Worm (Caenorhabditis elegans): Measurements from ENCODE around the gene sri-47.
"Not testable (repeated sequence)": the region's sequence is repeated elsewhere in the genome, so short reads cannot be mapped to it uniquely, and the experiment has no call there.

sri-47 gene

DNA sequence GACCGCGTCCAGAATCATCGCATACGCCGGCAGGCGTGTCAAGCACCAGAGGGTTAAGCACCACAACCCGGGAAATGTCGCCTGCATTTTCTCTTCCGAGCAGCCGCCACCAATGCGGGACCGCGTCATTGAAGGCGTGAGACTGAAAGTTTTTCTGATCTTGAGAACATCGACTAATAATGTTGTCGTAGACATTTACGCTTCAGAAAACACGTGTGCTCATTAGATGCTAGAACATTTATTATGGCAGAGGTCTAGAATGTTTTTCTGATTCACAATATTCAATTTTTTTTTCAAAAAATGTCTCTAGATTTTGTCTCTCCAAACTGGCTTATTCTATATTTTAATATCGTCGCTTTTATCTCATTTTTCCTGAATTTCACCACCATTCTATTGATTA lies at the start of gene sri-47:
sri-47 (plus strand) TSS at position 301 of the 400 bp plus-strand sequence.
- TF ChIP-seq dao-5 (tag; optimal IDR thresholded peaks at IDR 0.05), result no peak
- no peak for TF ChIP-seq him-1 (tag; optimal IDR thresholded peaks at IDR 0.05)
- no peak for TF ChIP-seq W03F9.2 (tag; optimal IDR thresholded peaks at IDR 0.05)

DNA sequence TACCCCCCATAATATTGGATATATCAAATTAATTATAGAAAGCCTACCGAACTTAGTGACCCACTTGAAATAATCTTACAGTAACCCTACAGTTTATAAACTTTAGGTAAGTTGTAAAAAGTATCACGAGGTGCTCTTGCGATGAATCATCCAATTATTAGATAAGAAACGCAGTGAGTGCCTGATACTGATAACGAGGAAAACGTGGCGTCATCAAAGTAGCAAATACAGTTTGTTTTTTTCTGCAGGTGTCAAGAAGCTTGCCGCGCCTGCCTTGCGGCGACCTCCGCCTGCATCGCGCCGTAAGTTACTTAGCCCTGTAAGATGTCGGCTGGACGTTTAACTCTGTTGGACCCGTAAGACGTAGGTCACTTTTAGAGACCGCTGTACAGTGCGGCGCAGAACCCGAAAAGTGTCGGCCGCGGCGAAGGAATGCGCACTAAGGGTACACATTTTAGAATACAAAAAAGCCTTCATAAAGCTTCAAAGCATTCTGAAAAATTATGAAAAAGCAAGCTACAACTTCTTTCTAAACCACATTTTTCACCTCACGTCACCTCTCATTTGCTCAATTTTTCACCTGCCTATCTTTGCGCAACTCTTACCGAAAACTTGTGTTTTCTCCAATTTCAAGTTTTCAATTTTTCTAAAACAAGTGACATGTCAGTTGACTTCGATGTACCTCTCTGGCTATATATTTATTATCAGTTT lies 46.3 kb upstream of the sri-47 start, which contains the start of gene sri-38:
sri-38 (plus strand) TSS at position 661 of the 711 bp plus-strand sequence.
- TF ChIP-seq him-1 (tag; optimal IDR thresholded peaks at IDR 0.05) (no peak), W03F9.2 (tag; optimal IDR thresholded peaks at IDR 0.05) (no peak), dao-5 (tag; optimal IDR thresholded peaks at IDR 0.05) (no peak)

DNA sequence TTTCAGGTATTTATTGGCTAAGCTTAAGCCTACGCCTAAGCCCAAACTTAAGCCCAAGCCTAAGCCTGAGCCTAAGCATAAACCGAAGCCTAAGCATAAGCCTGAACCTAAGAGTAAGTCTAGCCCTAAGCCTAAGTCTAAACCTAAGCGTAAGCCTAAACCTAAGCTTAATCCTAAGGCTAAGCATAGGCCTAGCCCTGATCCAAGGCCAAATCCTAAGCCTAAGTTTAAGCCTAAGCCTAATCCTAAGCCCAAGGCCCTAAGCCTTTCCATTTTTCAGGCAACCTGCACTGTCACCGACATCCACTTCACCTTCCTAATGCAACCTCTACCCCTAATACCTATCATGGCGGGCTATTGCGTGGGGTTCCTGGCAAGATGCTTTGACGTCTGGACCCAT lies 45.7 kb upstream of the sri-47 start:
- no peak for TF ChIP-seq him-1 (tag; optimal IDR thresholded peaks at IDR 0.05)
- no peak for TF ChIP-seq W03F9.2 (tag; optimal IDR thresholded peaks at IDR 0.05)
- TF ChIP-seq dao-5 (tag; optimal IDR thresholded peaks at IDR 0.05), result no peak

DNA sequence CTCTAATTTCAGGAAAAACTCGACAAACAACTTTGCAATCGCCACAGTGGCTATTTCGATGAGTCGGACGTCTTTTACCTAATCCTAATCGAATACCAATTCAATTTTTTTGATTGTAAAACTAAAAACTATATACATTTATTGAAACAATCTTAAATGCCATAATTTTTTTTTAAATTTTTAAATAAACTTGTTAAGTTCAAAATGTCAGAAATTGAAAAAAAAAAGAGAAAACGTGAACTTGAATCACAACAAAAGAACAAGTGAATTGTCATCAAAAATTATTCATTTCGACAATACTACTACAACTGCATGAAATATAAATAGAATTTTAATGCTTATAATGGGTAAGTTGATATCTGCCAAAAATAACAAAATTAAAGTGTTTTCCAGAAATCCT lies 44.4 kb upstream of the sri-47 start, which contains the start of gene D2062.13:
D2062.13 (plus strand) TSS at position 301 of the 400 bp plus-strand sequence.
- TF ChIP-seq W03F9.2, dao-5, him-1 (tag; optimal IDR thresholded peaks at IDR 0.05): not testable (repeated sequence)

DNA sequence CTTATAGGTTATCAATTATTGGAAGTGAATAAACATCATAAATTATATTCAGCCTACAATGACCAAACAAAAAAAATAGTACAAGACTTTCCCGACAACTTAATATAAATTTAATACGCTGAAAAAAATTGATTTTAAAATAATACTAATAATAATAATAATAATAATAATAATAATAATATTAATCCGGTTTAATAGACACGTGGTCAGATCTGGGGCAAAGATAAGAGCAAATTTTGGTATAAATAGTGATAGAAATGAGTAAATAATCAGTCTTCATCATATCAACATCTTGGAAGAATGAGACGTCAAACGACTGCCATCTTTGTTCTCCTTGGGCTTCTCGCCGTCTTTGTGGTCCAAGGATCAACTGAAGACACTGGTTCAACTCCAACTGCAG lies 40.1 kb upstream of the sri-47 start, which contains the start of gene msrp-5:
msrp-5 (plus strand) TSS at position 301 of the 400 bp plus-strand sequence.
- not testable (repeated sequence) for TF ChIP-seq him-1, W03F9.2, dao-5 (tag; optimal IDR thresholded peaks at IDR 0.05)

DNA sequence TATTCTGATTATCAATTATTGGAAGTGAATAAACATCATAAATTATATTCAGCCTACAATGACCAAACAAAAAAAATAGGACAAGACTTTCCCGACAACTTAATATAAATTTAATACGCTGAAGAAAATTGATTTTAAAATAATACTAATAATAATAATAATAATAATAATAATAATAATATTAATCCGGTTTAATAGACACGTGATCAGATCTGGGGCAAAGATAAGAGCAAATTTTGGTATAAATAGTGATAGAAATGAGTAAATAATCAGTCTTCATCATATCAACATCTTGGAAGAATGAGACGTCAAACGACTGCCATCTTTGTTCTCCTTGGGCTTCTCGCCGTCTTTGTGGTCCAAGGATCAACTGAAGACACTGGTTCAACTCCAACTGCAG lies 37.6 kb upstream of the sri-47 start, which contains the start of gene msrp-6:
msrp-6 (plus strand) TSS at position 301 of the 400 bp plus-strand sequence.
- not testable (repeated sequence) for TF ChIP-seq him-1, dao-5, W03F9.2 (tag; optimal IDR thresholded peaks at IDR 0.05)

DNA sequence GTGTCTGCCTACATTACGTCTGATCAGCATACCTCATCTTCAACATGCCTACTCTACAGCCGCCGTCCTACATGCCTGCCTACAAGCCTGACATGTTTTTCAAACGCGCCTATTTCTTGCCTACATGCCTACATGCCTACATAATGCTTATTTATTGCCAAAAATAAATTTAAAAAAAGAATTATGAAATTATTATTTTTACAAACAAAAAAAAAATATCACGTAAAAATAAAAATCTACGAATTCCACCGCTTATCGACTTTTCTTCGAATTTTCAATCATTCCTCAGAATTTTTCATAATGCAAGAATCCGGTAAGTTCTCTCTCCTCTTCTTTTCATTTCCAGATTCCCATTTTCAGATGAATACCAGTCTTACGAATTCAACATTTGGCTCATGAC lies 34.2 kb upstream of the sri-47 start, which contains the start of gene D2062.5:
D2062.5 (plus strand) TSS at position 301 of the 400 bp plus-strand sequence.
- TF ChIP-seq dao-5 (tag; optimal IDR thresholded peaks at IDR 0.05) (no peak), him-1 (tag; optimal IDR thresholded peaks at IDR 0.05) (no peak), W03F9.2 (tag; optimal IDR thresholded peaks at IDR 0.05) (no peak)

DNA sequence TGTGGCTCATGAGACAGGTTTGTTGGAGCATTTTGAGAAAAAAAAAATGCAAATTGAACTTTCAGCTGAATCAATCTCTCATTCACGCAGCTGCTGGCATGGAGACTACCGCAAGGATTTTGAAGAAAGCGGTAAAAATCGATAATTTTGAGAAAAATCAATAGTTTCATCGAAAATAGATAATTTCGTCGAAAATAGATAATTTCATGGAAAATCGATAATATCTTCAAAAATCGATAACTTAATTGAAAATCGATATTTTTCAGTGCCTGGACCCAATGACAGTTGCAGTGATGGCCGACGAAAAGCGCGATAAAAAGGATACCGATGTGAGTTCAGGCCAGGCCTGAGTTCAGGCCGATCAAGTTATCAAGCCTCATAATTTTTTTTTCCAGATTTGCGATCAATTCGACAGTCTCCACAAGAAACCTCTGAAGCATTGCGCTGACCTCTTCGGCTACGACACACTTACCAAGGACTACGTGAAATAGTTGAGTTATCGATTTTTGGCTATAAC lies 33.7 kb upstream of the sri-47 start, which contains the start of gene D2062.4:
D2062.4 (plus strand) TSS at position 467 of the 517 bp plus-strand sequence.
- TF ChIP-seq W03F9.2, dao-5, him-1 (tag; optimal IDR thresholded peaks at IDR 0.05): not testable (repeated sequence)

DNA sequence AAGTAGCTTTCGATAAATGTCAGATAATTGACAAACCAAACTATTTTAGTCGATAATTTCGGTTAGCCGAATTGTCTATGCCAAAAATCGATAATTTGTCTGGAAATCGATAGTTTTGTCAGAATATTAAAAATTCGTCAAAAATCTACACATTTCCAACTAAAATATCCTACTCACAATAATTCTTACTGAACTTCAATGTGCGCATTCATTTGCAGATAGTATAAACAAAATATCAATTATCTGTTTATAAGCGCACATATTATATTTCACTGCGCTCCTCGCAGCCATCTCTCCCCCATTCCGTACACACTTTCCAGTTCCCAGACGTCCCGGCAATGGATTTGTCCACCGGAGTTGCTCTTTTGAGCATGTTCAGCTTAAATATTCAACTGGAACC lies 31.9 kb upstream of the sri-47 start, which contains the start of gene lgc-28:
lgc-28 (plus strand) TSS at position 301 of the 400 bp plus-strand sequence.
- TF ChIP-seq W03F9.2 (tag; optimal IDR thresholded peaks at IDR 0.05) (no peak), him-1 (tag; optimal IDR thresholded peaks at IDR 0.05) (no peak), dao-5 (tag; optimal IDR thresholded peaks at IDR 0.05) (no peak)

DNA sequence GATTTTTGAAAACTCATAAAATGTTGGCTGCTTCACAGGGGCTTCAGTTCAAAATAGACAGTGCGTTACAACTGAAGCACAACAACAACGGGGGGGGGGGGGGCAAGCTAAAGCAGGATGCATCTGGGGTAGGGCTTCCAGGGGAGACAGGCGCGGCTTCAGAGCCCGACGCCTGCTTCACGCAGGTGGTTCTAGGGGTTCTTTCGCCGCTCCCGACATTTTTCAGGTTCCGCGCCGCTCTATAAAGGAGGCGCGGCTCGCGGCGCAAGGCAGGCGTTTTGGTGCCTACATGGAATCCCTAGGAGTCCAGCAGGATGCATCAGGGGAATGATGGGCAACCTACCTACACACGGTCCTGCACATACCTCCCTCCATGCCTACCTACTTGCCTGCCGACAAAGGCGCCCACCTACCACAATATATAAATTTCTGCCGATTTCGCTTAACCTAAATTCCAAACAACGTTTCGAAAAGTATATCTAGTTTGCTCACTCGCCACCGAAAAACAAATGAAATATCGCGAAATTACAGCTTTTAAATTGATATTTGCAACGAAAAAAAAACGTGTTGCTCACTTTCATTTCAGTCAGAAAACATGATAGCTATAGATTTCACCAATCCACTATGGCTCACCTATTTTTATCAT lies 29.4 kb upstream of the sri-47 start, which contains the start of gene sri-71:
sri-71 (plus strand) TSS at position 596 of the 646 bp plus-strand sequence.
- TF ChIP-seq W03F9.2 (tag; optimal IDR thresholded peaks at IDR 0.05), result no peak
- TF ChIP-seq dao-5 (tag; optimal IDR thresholded peaks at IDR 0.05), result no peak
- TF ChIP-seq him-1 (tag; optimal IDR thresholded peaks at IDR 0.05), result no peak

DNA sequence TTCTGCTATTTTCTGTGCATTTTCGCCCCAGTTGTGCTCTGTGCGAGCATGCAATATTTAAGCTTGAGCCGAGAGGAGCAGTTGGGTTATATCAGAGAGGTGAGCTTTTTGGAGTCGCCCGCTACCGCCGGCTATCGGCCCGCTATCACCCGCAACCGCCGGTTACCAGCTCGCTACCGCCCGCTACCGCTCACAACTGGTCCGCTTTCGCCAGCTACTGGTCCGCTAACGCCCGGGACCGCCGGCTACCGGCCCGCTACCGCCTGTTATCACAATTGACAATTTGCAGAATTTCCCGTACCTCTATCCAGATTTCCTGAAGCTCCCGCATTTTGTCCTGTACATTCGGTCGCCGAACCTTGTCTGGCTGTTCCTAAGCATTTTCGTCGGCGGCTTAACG lies 28.3 kb upstream of the sri-47 start:
- TF ChIP-seq dao-5 (tag; optimal IDR thresholded peaks at IDR 0.05) (no peak), him-1 (tag; optimal IDR thresholded peaks at IDR 0.05) (no peak), W03F9.2 (tag; optimal IDR thresholded peaks at IDR 0.05) (no peak)

DNA sequence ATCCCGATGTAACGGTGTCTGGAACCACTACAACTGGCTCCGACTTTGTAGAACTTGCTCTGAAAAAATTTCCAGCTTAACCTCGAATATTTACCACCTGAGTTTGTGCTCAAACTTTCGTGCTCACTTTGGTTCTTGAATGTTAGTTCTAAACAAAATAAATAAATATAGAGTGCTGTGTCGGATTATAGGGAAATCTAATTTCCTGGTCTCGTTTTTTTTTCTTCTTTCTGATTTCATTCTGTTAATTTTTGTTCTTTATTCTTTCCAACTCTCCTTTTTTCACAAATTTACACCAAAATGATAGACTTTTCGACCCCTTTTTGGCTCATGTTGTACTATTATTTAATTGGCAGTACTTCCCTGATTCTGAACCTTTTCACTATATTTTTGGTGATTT lies 27.4 kb upstream of the sri-47 start, which contains the start of gene sri-37:
sri-37 (plus strand) TSS at position 301 of the 400 bp plus-strand sequence.
- TF ChIP-seq W03F9.2 (tag; optimal IDR thresholded peaks at IDR 0.05) (no peak), him-1 (tag; optimal IDR thresholded peaks at IDR 0.05) (no peak), dao-5 (tag; optimal IDR thresholded peaks at IDR 0.05) (no peak)

DNA sequence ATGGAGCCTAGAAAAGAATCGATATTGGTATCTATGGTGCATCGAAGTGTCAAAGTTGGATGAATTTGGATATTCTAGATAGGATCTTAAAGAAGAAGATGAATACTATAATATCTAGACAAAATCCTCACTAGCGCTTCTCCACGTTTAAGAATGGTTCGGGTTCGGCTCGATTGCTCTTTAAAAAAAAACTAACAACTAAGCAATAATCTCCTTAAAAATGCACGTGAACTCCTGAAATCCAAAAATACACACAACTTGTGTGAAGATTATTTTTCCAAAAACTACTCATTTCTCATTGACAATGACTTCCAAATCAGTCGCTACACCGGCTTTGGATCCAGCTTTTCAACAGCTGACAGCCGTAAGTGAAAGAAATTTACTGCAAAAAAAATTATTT lies 25.5 kb upstream of the sri-47 start, which contains the start of gene D2062.1:
D2062.1 (plus strand) TSS at position 301 of the 400 bp plus-strand sequence.
- no peak for TF ChIP-seq W03F9.2 (tag; optimal IDR thresholded peaks at IDR 0.05)
- no peak for TF ChIP-seq dao-5 (tag; optimal IDR thresholded peaks at IDR 0.05)
- no peak for TF ChIP-seq him-1 (tag; optimal IDR thresholded peaks at IDR 0.05)
